Fruit fly (Drosophila melanogaster): ENCODE results near the gene f.

DNA sequence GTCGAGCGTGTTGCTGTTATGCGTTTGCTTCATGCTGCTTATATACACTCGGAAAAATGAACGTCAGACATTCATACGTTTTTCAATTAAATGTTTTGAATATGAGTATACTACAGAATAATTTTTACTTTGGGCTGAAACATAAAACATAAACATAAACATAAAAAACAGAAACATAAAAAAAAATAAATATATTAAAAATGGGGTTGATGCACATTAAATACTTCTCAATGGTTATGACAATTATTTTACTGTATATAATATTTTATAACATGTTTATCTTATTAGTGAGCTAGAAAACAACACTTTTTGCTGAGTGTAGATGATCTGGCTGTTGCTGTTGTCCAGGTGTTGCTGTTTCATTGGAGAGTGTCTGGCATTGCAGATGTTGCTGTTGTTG is 4.7 kb downstream of the f start:
- TF ChIP-seq pan (optimal IDR thresholded peaks at IDR 0.05) = no peak
- no peak for TF ChIP-seq EcR (GFP tag; optimal IDR thresholded peaks at IDR 0.05)

Measured in whole organism.